Worm (Caenorhabditis elegans) whole organism, midembryonic: Measurements from ENCODE around the gene Y73B6BL.12.

Experiments used
- T22C8.4 ChIP-seq: fragments of 200-800 bp; sonication (Bioruptor generic); IDR thresholded peaks from 2 replicates; pipeline ENCODE4 v1.3.6; 2022; ENCODE audit warnings: missing genetic modification characterization, missing compliant biosample characterization
- cog-1 ChIP-seq: sonication (generic microtip); optimal IDR thresholded peaks from 2 replicates; lab custom pipeline; 2016; ENCODE audit warnings: missing genetic modification characterization, missing compliant biosample characterization
- flt-1 ChIP-seq: fragments of 200-800 bp; sonication (Bioruptor generic); IDR thresholded peaks from 2 replicates; pipeline ENCODE4 v1.3.6; 2022; ENCODE audit warnings: missing genetic modification characterization, missing compliant biosample characterization
- klf-2 ChIP-seq: fragments of 200-800 bp; sonication (Bioruptor generic); conservative IDR thresholded peaks from 2 replicates; pipeline ENCODE4 v1.3.6; 2022; ENCODE audit warnings: missing genetic modification reagents, missing genetic modification characterization, missing compliant biosample characterization
- med-1 ChIP-seq: sonication (generic microtip); optimal IDR thresholded peaks from 2 replicates; lab custom pipeline; 2017; ENCODE audit warnings: missing genetic modification characterization, mild to moderate bottlenecking, missing compliant biosample characterization, antibody characterized with exemption, missing genetic modification reagents; ENCODE audit not compliant: insufficient read depth
- ref-1 ChIP-seq: fragments of 200-800 bp; sonication (Bioruptor generic); conservative IDR thresholded peaks from 2 replicates; pipeline ENCODE4 v1.3.6; 2022; ENCODE audit warnings: missing genetic modification reagents, missing genetic modification characterization, missing compliant biosample characterization
- tab-1 ChIP-seq: fragments of 200-800 bp; sonication (Bioruptor generic); IDR thresholded peaks from 2 replicates; pipeline ENCODE4 v1.3.6; 2022; ENCODE audit warnings: missing genetic modification characterization, missing compliant biosample characterization
- ztf-23 ChIP-seq: fragments of 200-800 bp; sonication (Bioruptor generic); IDR thresholded peaks from 2 replicates; pipeline ENCODE4 v1.3.6; 2022; ENCODE audit warnings: missing genetic modification reagents, missing genetic modification characterization, missing compliant biosample characterization
- ztf-29 ChIP-seq: fragments of 200-800 bp; sonication (Bioruptor generic); IDR thresholded peaks from 2 replicates; pipeline ENCODE4 v1.3.6; 2022; ENCODE audit warnings: missing genetic modification reagents, missing genetic modification characterization, missing compliant biosample characterization

The Y73B6BL.12 gene

ce11 chrIV:6303642-6304041 is 13.6 kb downstream of the Y73B6BL.12 start, which contains the start of gene srv-25:
TSS of gene srv-25 (minus strand) at chrIV:6303742.
- TF ChIP-seq cog-1 (tag; lab: Kevin White, UChicago): no peak
- TF ChIP-seq tab-1 (GFP tag; lab: Robert Waterston, UW): no peak
- TF ChIP-seq klf-2 (GFP tag; lab: Robert Waterston, UW): no peak
- TF ChIP-seq flt-1 (GFP tag; lab: Robert Waterston, UW): no peak
- no peak for TF ChIP-seq T22C8.4
- no peak for TF ChIP-seq med-1 (GFP tag; lab: Kevin White, UChicago)
- TF ChIP-seq ref-1 (GFP tag; lab: Robert Waterston, UW): no peak
- TF ChIP-seq ztf-23 (GFP tag; lab: Robert Waterston, UW): no peak
- TF ChIP-seq ztf-29 (GFP tag; lab: Robert Waterston, UW): no peak

ce11 chrIV:6301764-6302163 is 15.5 kb downstream of the Y73B6BL.12 start, which contains the start of gene srv-26:
TSS of gene srv-26 (minus strand) at chrIV:6301864.
- no peak for TF ChIP-seq ztf-29 (GFP tag; lab: Robert Waterston, UW)
- TF ChIP-seq ref-1 (GFP tag; lab: Robert Waterston, UW): no peak
- TF ChIP-seq T22C8.4: no peak
- TF ChIP-seq cog-1 (tag; lab: Kevin White, UChicago): no peak
- TF ChIP-seq klf-2 (GFP tag; lab: Robert Waterston, UW): no peak
- no peak for TF ChIP-seq flt-1 (GFP tag; lab: Robert Waterston, UW)
- no peak for TF ChIP-seq ztf-23 (GFP tag; lab: Robert Waterston, UW)
- TF ChIP-seq med-1 (GFP tag; lab: Kevin White, UChicago): no peak
- no peak for TF ChIP-seq tab-1 (GFP tag; lab: Robert Waterston, UW)

ce11 chrIV:6299523-6299922 is 17.7 kb downstream of the Y73B6BL.12 start:
- TF ChIP-seq flt-1 (GFP tag; lab: Robert Waterston, UW) (no peak), klf-2 (GFP tag; lab: Robert Waterston, UW) (no peak), ztf-23 (GFP tag; lab: Robert Waterston, UW) (no peak), med-1 (GFP tag; lab: Kevin White, UChicago) (no peak), ref-1 (GFP tag; lab: Robert Waterston, UW) (no peak), ztf-29 (GFP tag; lab: Robert Waterston, UW) (no peak), tab-1 (GFP tag; lab: Robert Waterston, UW) (no peak), cog-1 (tag; lab: Kevin White, UChicago) (no peak), T22C8.4 (no peak)

DNA sequence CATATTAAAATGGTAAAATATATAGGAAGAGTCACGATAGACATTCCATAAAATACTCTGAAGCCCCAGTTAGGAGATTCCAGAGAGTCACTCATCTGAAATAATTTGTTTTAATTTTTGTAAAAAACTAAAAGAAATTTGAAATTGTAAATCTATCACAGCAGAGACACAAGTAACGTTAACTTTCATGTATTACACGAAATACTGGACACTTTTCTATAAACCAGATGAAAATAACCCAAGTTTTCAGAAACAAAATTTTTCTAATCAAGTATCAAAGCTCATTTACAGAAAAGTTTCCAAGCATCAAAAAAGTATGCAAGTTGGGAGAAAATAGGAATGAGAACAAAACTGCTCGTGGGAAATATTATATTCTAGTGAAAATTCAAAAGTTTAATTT is 19.0 kb downstream of the Y73B6BL.12 start, which contains the start of gene srv-27:
TSS of gene srv-27 (minus strand) at position 101 of the 400 bp plus-strand sequence.
- TF ChIP-seq med-1 (GFP tag; lab: Kevin White, UChicago) (no peak), klf-2 (GFP tag; lab: Robert Waterston, UW) (no peak), ztf-23 (GFP tag; lab: Robert Waterston, UW) (no peak), tab-1 (GFP tag; lab: Robert Waterston, UW) (no peak), ref-1 (GFP tag; lab: Robert Waterston, UW) (no peak), ztf-29 (GFP tag; lab: Robert Waterston, UW) (no peak), flt-1 (GFP tag; lab: Robert Waterston, UW) (no peak), cog-1 (tag; lab: Kevin White, UChicago) (no peak), T22C8.4 (no peak)

- TF ChIP-seq ztf-29 (GFP tag; lab: Robert Waterston, UW) (no peak), flt-1 (GFP tag; lab: Robert Waterston, UW) (peak; percentile 75; the same call in 1 of the 2 replicates), med-1 (GFP tag; lab: Kevin White, UChicago) (no peak), ref-1 (GFP tag; lab: Robert Waterston, UW) (no peak), tab-1 (GFP tag; lab: Robert Waterston, UW) (no peak)
Observed at ce11 chrIV:6294081-6294480, 23.2 kb downstream of the Y73B6BL.12 start, which contains the start of gene hil-2. TSS of gene hil-2 (plus strand) at chrIV:6294240.

DNA sequence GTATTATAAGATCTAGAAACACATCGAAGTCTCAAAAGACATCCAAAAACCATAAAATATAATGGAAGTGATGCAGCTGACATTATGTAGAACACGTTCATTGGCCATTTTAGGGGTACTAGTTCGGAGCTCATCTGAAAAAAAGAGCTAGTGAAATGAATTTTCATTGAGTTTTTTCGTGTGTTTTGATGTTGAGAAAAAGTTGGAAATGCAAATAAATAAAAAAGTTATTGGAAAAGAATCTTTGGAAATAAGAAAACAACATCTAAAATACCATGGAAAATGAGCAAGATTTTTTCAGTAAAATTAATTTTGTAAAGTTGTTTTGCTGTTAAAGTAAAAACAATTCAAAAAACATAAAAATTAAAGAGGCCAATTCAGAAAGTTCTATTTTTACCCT is 26.5 kb downstream of the Y73B6BL.12 start, which contains the start of gene srv-24:
TSS of gene srv-24 (minus strand) at position 101 of the 400 bp plus-strand sequence.
- TF ChIP-seq ztf-29 (GFP tag; lab: Robert Waterston, UW) (no peak), cog-1 (tag; lab: Kevin White, UChicago) (no peak), flt-1 (GFP tag; lab: Robert Waterston, UW) (no peak), klf-2 (GFP tag; lab: Robert Waterston, UW) (no peak), med-1 (GFP tag; lab: Kevin White, UChicago) (no peak), tab-1 (GFP tag; lab: Robert Waterston, UW) (no peak), T22C8.4 (no peak), ref-1 (GFP tag; lab: Robert Waterston, UW) (no peak), ztf-23 (GFP tag; lab: Robert Waterston, UW) (no peak)

DNA sequence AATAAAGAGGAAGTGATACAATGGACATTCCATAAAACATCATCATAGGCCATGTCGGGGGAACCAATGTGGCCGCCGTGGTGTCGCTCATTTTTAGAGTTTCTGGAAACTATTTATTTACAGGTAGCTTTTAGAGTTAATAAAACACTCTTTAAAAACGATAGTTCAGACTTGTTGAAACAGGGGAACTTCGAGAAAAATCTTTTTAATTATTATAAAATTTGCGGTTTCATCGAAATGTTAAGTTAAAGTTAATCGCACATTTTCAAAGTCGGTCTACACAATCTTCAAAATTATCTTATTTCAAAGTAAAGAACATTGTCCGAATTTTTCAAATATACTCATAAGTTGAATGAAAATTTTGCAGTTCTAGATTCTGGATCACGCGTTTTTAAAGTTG is 33.0 kb downstream of the Y73B6BL.12 start, which contains the start of gene ops-1:
TSS of gene ops-1 (minus strand) at position 101 of the 400 bp plus-strand sequence.
- TF ChIP-seq cog-1 (tag; lab: Kevin White, UChicago) (no peak), med-1 (GFP tag; lab: Kevin White, UChicago) (no peak), klf-2 (GFP tag; lab: Robert Waterston, UW) (no peak), ztf-23 (GFP tag; lab: Robert Waterston, UW) (no peak), ztf-29 (GFP tag; lab: Robert Waterston, UW) (no peak)

DNA sequence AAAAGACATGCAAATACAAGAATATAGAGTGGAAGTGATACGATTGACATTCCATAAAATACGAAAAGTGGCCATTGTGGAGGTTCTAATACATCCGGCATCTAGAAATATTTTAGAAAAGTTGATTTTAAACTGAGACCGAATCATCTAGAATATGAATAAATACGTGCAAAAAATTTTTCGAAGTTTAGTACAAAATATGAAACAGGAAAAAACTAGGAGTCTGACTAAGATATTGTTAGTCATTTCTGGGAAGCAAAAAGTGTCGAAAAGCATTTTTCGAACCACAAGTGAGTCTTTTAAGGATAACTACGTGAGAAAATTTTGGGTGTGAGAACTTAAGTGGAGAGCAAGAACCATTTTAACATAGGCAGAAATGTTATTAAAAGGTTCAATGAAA is 35.1 kb downstream of the Y73B6BL.12 start, which contains the start of gene srv-32:
TSS of gene srv-32 (minus strand) at position 101 of the 400 bp plus-strand sequence.
- no peak for TF ChIP-seq T22C8.4
- no peak for TF ChIP-seq flt-1 (GFP tag; lab: Robert Waterston, UW)
- no peak for TF ChIP-seq klf-2 (GFP tag; lab: Robert Waterston, UW)
- no peak for TF ChIP-seq cog-1 (tag; lab: Kevin White, UChicago)
- TF ChIP-seq ztf-23 (GFP tag; lab: Robert Waterston, UW): no peak
- no peak for TF ChIP-seq tab-1 (GFP tag; lab: Robert Waterston, UW)
- TF ChIP-seq ref-1 (GFP tag; lab: Robert Waterston, UW): no peak
- TF ChIP-seq med-1 (GFP tag; lab: Kevin White, UChicago): no peak
- no peak for TF ChIP-seq ztf-29 (GFP tag; lab: Robert Waterston, UW)

DNA sequence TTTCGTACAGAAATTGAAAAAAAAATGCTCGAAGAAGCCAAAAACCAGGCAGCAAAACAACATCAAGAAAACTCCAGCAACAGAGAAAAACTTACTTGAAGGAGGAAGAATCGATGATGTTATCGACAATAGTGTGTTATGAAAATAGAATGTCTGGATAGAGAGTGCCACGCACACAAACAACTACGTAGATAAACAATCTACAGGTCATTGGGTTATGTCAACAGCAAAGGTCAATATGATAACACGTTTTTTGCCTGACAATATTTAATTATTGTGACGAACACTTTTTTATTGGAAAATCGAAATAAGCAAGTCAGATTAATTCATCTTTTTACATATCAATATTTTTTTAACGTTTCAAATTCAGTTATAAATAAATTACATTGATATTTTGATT is 37.9 kb downstream of the Y73B6BL.12 start, which contains the start of gene sams-5:
TSS of gene sams-5 (minus strand) at position 131 of the 400 bp plus-strand sequence.
- TF ChIP-seq T22C8.4: no peak
- TF ChIP-seq tab-1 (GFP tag; lab: Robert Waterston, UW): no peak
- TF ChIP-seq ztf-23 (GFP tag; lab: Robert Waterston, UW): no peak
- no peak for TF ChIP-seq ztf-29 (GFP tag; lab: Robert Waterston, UW)
- no peak for TF ChIP-seq klf-2 (GFP tag; lab: Robert Waterston, UW)
- no peak for TF ChIP-seq flt-1 (GFP tag; lab: Robert Waterston, UW)
- no peak for TF ChIP-seq cog-1 (tag; lab: Kevin White, UChicago)
- no peak for TF ChIP-seq med-1 (GFP tag; lab: Kevin White, UChicago)
- no peak for TF ChIP-seq ref-1 (GFP tag; lab: Robert Waterston, UW)
